Fruit fly (Drosophila melanogaster) S2 (cell line): ENCODE results near the gene Nna1.

Experiments used
- CG8478 ChIP-seq: fragments of >200 bp; optimal IDR thresholded peaks from 2 replicates; lab custom pipeline; 2018
- CTCF ChIP-seq, 2 experiments: fragments of >200 bp; optimal IDR thresholded peaks; 2 replicates each; lab custom pipeline; 2018

Nna1 gene

DNA sequence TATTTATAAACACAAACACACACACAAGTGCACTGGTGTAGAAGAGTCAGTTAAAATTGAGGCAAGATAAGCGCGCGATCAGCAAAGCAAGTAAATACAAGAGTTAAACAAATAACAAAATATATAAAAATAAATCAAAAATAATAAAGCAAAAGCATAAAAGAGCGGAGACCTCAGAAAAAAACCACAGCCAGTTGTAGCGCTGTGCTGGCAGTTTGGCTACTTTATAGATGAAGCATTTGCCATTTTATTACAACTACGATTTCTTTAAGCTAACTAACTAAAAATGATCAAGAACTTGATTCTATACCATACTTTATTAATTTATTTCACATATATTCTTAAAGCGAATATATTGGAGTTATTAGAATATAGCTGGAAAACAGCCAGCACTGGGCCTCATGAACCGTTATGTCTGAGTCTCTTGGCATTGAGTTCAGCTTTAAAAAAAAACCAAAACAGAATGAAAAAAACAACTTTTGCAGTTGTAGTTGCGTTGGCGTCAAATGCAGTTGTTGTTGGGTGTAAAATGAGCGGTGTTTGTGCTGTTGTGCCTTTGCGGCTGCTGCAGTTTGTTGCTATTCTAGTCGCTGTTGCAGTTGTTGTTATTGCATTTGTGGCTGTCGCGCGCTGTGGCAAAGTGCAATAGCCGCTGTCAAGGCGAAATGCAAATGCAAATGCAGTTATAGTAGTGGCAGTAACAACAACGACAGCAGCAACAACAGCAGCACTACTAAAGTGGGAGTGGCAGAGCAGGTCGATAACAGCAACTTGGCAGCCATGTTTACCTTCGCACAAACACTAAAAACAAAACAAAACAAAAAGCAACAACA lies 55.8 kb downstream of the Nna1 start:
- no peak for TF ChIP-seq CG8478 (lab: Kevin White, UChicago)
- no peak for TF ChIP-seq CTCF (optimal IDR thresholded peaks at IDR 0.05; lab: Kevin White, UChicago)

- TF ChIP-seq CTCF (optimal IDR thresholded peaks at IDR 0.05; lab: Kevin White, UChicago) (no peak), CG8478 (lab: Kevin White, UChicago) (no peak)
Observed at dm6 chrX:13748906-13749872, 57.1 kb downstream of the Nna1 start.

- TF ChIP-seq CTCF (optimal IDR thresholded peaks at IDR 0.05; lab: Kevin White, UChicago) = no peak
- TF ChIP-seq CG8478 (lab: Kevin White, UChicago) = no peak
Observed at dm6 chrX:13749873-13750241, 57.8 kb downstream of the Nna1 start.

DNA sequence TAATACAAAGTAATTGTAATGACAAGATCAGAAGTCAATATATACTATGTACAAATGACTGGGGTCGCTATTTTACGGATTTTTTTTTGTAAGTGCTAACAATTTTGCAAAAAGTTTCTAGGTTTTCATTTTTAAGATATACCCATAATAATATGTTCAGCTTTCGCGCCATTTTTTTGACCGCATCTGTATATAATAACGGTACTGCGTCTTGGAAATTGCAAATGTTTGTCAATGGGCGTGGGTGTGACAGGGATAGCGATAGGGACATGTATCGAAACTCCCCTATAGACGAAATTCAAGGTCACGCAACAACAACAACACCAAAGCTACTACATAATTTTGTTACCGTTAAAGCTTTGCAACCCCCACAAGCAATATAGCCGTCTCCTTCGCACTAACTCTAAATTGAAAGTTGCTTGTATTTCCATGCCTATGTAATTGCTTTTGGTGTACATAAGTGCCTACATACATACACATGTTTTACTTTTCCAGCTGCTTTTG lies 60.5 kb downstream of the Nna1 start:
- TF ChIP-seq CTCF (optimal IDR thresholded peaks at IDR 0.05; lab: Kevin White, UChicago) = no peak
- no peak for TF ChIP-seq CG8478 (lab: Kevin White, UChicago)

dm6 chrX:13753101-13753758 lies 61.1 kb downstream of the Nna1 start:
- TF ChIP-seq CG8478 (lab: Kevin White, UChicago) (no peak), CTCF (optimal IDR thresholded peaks at IDR 0.05; lab: Kevin White, UChicago) (no peak)

dm6 chrX:13753775-13754174 lies 61.7 kb downstream of the Nna1 start:
- TF ChIP-seq CG8478 (lab: Kevin White, UChicago) (no peak), CTCF (optimal IDR thresholded peaks at IDR 0.05; lab: Kevin White, UChicago) (no peak)

DNA sequence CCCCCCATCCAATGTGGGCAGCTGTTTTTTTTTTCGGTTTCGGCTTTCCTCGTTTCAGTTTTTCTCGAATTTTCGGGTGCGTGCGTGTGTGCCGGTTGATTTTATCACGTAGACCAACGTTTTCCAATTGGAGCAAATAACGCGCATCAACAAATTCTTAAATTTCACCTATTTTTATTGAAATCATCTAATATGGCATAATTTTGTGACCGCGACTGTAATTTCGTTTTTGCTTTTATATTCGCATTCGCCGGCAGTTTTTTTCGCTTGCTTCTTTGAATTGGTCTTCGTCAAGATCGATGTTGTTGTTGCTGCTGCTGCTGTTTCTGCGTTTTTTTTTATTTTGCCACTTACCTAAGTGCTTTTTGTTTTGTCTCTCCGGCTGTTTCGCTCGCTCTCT lies 62.4 kb downstream of the Nna1 start:
- TF ChIP-seq CTCF (optimal IDR thresholded peaks at IDR 0.05; lab: Kevin White, UChicago) (no peak), CG8478 (lab: Kevin White, UChicago) (no peak)

dm6 chrX:13755152-13755557 lies 63.1 kb downstream of the Nna1 start, which contains the start of gene Pdcd4:
Gene Pdcd4 (minus strand): TSS chrX:13755406.
- TF ChIP-seq CTCF (optimal IDR thresholded peaks at IDR 0.05; lab: Kevin White, UChicago) (no peak), CG8478 (lab: Kevin White, UChicago) (no peak)

DNA sequence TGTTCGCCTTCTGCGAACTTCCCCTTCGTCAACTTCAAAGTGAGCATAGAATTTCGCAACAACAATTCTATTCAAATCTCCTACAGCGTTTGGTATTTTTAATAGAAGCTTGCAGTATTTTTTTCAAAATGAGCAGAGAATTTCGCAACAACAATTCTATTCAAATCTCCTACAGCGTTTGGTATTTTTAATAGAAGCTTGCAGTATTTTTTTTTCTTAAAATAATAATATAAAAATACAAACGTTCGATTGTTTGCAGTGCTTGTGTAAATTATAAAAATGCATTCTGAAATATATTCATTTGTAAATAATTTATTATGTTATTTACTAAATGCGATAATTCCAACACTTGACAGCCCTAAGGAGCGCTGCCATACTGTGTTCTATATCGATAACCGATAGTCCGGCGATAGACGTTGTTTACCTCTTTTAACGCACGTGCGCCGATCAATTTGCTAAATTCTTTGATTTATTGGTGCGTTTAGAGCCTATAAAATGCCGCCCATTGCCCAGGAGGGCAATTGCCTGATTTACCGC lies 64.8 kb downstream of the Nna1 start, which contains the start of the genes CG32625 and Rtc1:
Gene CG32625 (minus strand): TSS at position 51 of the 537 bp plus-strand sequence.
Gene Rtc1 (plus strand): TSS at position 404 of the 537 bp plus-strand sequence.
- TF ChIP-seq CG8478 (lab: Kevin White, UChicago) = no peak
- TF ChIP-seq CTCF (optimal IDR thresholded peaks at IDR 0.05; lab: Kevin White, UChicago) = no peak

DNA sequence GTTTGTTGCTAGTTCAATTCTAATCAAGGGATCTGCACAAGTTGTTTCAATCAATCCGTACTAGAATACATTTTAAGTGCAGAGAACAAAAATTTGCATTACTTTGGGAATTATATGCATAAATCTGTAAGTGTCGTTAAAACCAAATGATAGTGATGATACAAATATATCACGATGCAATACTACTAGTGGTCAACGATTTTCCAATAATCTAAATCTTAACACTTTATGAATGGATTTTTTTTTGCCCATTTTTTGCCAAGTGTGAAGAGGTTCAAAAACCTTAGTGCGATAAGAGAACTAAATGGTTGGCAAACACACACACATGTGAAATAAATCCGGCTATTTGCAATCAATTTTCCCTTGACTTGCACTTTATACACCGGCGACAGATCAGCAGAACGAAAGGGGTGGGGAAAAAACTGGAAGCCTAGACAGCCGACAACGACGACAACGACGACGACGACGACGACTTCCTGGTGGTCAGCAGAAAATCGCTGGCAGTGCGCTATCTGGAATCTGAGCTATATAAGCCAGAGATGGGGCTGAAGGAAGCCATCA lies 67.0 kb downstream of the Nna1 start, which contains the start of gene Yp3:
Gene Yp3 (plus strand): TSS at position 558 of the 561 bp plus-strand sequence.
- no peak for TF ChIP-seq CG8478 (lab: Kevin White, UChicago)
- no peak for TF ChIP-seq CTCF (optimal IDR thresholded peaks at IDR 0.05; lab: Kevin White, UChicago)

DNA sequence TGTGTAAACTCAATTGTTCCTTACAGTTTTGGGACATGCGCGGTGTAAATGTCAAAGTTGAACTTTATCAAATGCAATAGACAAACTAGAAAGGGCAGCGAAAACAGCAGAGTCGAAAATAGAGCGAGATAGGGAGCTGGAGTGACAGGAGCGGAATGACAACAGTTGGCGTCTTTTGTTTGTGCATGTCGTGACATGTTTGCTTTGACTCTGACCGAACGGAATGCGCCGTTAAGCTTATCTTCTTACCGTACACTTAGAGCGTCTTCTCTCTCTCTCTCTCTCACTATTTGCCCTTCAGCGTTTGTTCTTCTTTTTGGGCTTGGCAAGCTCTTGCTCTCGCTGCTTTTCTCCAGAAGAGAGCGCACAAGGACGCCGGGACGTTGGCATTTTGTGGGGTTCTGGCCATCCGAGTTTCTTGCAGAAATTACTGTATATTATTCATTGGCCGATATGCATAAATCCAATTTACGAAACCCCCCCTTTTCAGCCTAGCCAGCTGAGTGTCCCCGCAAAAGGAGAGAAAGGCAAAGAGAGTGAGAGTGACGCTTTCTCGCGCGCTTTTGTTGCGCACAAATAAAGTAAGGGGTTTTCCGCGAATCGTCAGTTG lies 69.8 kb downstream of the Nna1 start:
- TF ChIP-seq CG8478 (lab: Kevin White, UChicago) (no peak), CTCF (optimal IDR thresholded peaks at IDR 0.05; lab: Kevin White, UChicago) (no peak)

- TF ChIP-seq CTCF (optimal IDR thresholded peaks at IDR 0.05; lab: Kevin White, UChicago) = no peak
Observed at dm6 chrX:13762372-13762883, 70.3 kb downstream of the Nna1 start, which contains the start of gene rdgB. Gene rdgB (plus strand): TSS chrX:13762752.
